Worm (Caenorhabditis elegans): ENCODE measurements around the gene slc-17.8.
A peak's percentile ranks its signal among the peaks of the same experiment; 100 is the strongest.

The slc-17.8 gene

ce11 chrV:8495965-8496364, 49.4 kb downstream of the slc-17.8 start (continued):
- TF ChIP-seq Y79H2A.3 (GFP tag; conservative IDR thresholded peaks at IDR 0.05) (no peak), ztf-25 (GFP tag; IDR thresholded peaks at IDR 0.05) (peak; percentile 72; the same call in 1 of the 2 replicates), chd-7 (tag; optimal IDR thresholded peaks at IDR 0.05) (no peak), aptf-2 (GFP tag; conservative IDR thresholded peaks at IDR 0.05) (no peak), attf-5 (GFP tag; optimal IDR thresholded peaks at IDR 0.05) (peak; percentile 43), lin-54 (GFP tag; optimal IDR thresholded peaks at IDR 0.05) (peak; percentile 29), rec-8 (tag; optimal IDR thresholded peaks at IDR 0.05) (peak in 1 of 2 experiments; percentile 68), lin-26 (GFP tag; IDR thresholded peaks at IDR 0.05) (peak; percentile 86), rpc-1 (optimal IDR thresholded peaks at IDR 0.05) (peak; percentile 72), rpc-1 (tag; optimal IDR thresholded peaks at IDR 0.05) (peak; percentile 88), aptf-3 (GFP tag; IDR thresholded peaks at IDR 0.05) (no peak), ztf-6 (GFP tag; IDR thresholded peaks at IDR 0.05) (no peak), Y53G8AR.9 (GFP tag; conservative IDR thresholded peaks at IDR 0.05) (peak; percentile 46; the same call in 1 of the 2 replicates), ama-1 (optimal IDR thresholded peaks at IDR 0.05) (no peak), ama-1 (GFP tag; optimal IDR thresholded peaks at IDR 0.05) (peak in 1 of 2 experiments; percentile 72), him-1 (tag; optimal IDR thresholded peaks at IDR 0.05) (peak; percentile 89), ceh-58 (GFP tag; IDR thresholded peaks at IDR 0.05) (no peak), ceh-79 (tag; optimal IDR thresholded peaks at IDR 0.05) (no peak), lin-35 (GFP tag; optimal IDR thresholded peaks at IDR 0.05) (no peak), efl-1 (GFP tag; optimal IDR thresholded peaks at IDR 0.05) (no peak), rcor-1 (GFP tag; IDR thresholded peaks at IDR 0.05) (no peak), mxl-1 (tag; optimal IDR thresholded peaks at IDR 0.05) (peak; percentile 49), nhr-80 (tag; optimal IDR thresholded peaks at IDR 0.05) (no peak), B0336.3 (GFP tag; IDR thresholded peaks at IDR 0.05) (peak; percentile 50; the same call in 1 of the 2 replicates), F23B12.7 (tag; optimal IDR thresholded peaks at IDR 0.05; ENCODE audit: insufficient read depth) (peak; percentile 58), tbp1 (GFP tag; optimal IDR thresholded peaks at IDR 0.05) (peak; percentile 93), snpc-1.3 (tag; optimal IDR thresholded peaks at IDR 0.05; ENCODE audit: insufficient read depth) (peak; percentile 47), F33H1.4 (GFP tag; IDR thresholded peaks at IDR 0.05) (no peak; the same call in 1 of the 2 replicates), bed-1 (GFP tag; IDR thresholded peaks at IDR 0.05) (no peak), cebp-1 (GFP tag; IDR thresholded peaks at IDR 0.05) (no peak), cebp-1 (tag; optimal IDR thresholded peaks at IDR 0.05) (peak; percentile 47), B0035.1 (tag; optimal IDR thresholded peaks at IDR 0.05) (no peak), lir-1 (GFP tag; conservative IDR thresholded peaks at IDR 0.05) (no peak), madf-3 (GFP tag; IDR thresholded peaks at IDR 0.05) (no peak), attf-3 (GFP tag; conservative IDR thresholded peaks at IDR 0.05) (0 out of 2 replicates have a peak, but pooled peaks have one; percentile 40), unc-130 (GFP tag; optimal IDR thresholded peaks at IDR 0.05) (no peak), mes-4 (tag; optimal IDR thresholded peaks at IDR 0.05) (no peak), dox-1 (GFP tag; IDR thresholded peaks at IDR 0.05) (peak; percentile 82), ztf-26 (tag; optimal IDR thresholded peaks at IDR 0.05) (no peak), ceh-91 (GFP tag; IDR thresholded peaks at IDR 0.05) (0 out of 2 replicates have a peak, but pooled peaks have one; percentile 36), hlh-12 (tag; optimal IDR thresholded peaks at IDR 0.05) (no peak), pbrm-1 (GFP tag; IDR thresholded peaks at IDR 0.05) (peak; percentile 58; the same call in 1 of the 2 replicates), nhr-27 (tag; optimal IDR thresholded peaks at IDR 0.05) (peak; percentile 13), K11D2.4 (GFP tag; IDR thresholded peaks at IDR 0.05) (no peak), C17E4.6 (GFP tag; IDR thresholded peaks at IDR 0.05) (no peak), F49E8.2 (tag; optimal IDR thresholded peaks at IDR 0.05; ENCODE audit: insufficient read depth) (peak; percentile 21), fkh-3 (tag; optimal IDR thresholded peaks at IDR 0.05) (no peak), sea-2 (GFP tag; IDR thresholded peaks at IDR 0.05) (no peak), ztf-22 (GFP tag; optimal IDR thresholded peaks at IDR 0.05) (no peak), ceh-27 (GFP tag; optimal IDR thresholded peaks at IDR 0.05) (peak; percentile 16)
